Fruit fly (Drosophila melanogaster) whole organism, embryonic: ENCODE results near the gene CG31278.

ENCODE experiments used
- Ada2b ChIP-seq: fragments of 200-800 bp; sonication (Bioruptor generic); IDR thresholded peaks from 2 replicates; pipeline ENCODE4 v1.3.6; 2022; ENCODE audit warnings: missing biosample characterization, missing genetic modification characterization
- Asciz ChIP-seq: fragments of 200-800 bp; sonication (Bioruptor generic); optimal IDR thresholded peaks from 2 replicates; lab custom pipeline; 2017; ENCODE audit warnings: missing biosample characterization, mild to moderate bottlenecking, missing genetic modification characterization, missing genetic modification reagents
- CG4328 ChIP-seq: fragments of 200-800 bp; sonication (Bioruptor generic); optimal IDR thresholded peaks from 3 replicates; lab custom pipeline; 2017; ENCODE audit warnings: missing biosample characterization, missing genetic modification reagents, missing genetic modification characterization
- CG5245 ChIP-seq: fragments of 200-800 bp; sonication (Bioruptor generic); optimal IDR thresholded peaks from 3 replicates; lab custom pipeline; 2016; ENCODE audit warnings: missing biosample characterization, missing genetic modification characterization
- CG7839 ChIP-seq: fragments of 200-800 bp; sonication (Bioruptor generic); optimal IDR thresholded peaks from 3 replicates; lab custom pipeline; 2018; ENCODE audit warnings: missing biosample characterization, mild to moderate bottlenecking, missing genetic modification characterization, moderate library complexity
- CHES-1-like ChIP-seq: fragments of 200-800 bp; sonication (Bioruptor generic); optimal IDR thresholded peaks from 2 replicates; lab custom pipeline; 2016; ENCODE audit warnings: missing biosample characterization, missing genetic modification characterization
- Ets65A ChIP-seq: fragments of 200-800 bp; sonication (Bioruptor generic); peaks from one replicate; lab custom pipeline; 2016; ENCODE audit warnings: missing biosample characterization, missing genetic modification characterization
- fd64A ChIP-seq: fragments of 200-800 bp; sonication (Bioruptor generic); optimal IDR thresholded peaks from 3 replicates; lab custom pipeline; 2018; ENCODE audit warnings: missing biosample characterization, mild to moderate bottlenecking, missing genetic modification characterization
- sisA ChIP-seq: fragments of 200-800 bp; sonication (Bioruptor generic); IDR thresholded peaks from 2 replicates; pipeline ENCODE4 v1.3.6; 2022; ENCODE audit warnings: missing biosample characterization, missing genetic modification characterization
- trem ChIP-seq: fragments of 200-800 bp; optimal IDR thresholded peaks from 3 replicates; lab custom pipeline; 2019; ENCODE audit warnings: missing biosample characterization, mild to moderate bottlenecking, missing genetic modification characterization, moderate library complexity

- TF ChIP-seq Ada2b (GFP tag; lab: Robert Waterston, UW) (no peak), CHES-1-like (no peak), CG5245 (GFP tag; lab: Kevin White, UChicago) (no peak), Asciz (GFP tag; lab: Kevin White, UChicago) (no peak), fd64A (GFP tag; lab: Kevin White, UChicago) (no peak), trem (no peak), CG4328 (no peak), sisA (no peak), Ets65A (no peak), CG7839 (tag; lab: Kevin White, UChicago) (no peak)
Observed at dm6 chr3R:10658783-10659182, 49.4 kb downstream of the CG31278 start.
